Fruit fly (Drosophila melanogaster) whole organism: ENCODE results near the gene CG11619.

Experiments used
- CG8478 ChIP-seq: fragments of >200 bp; optimal IDR thresholded peaks from 2 replicates; lab custom pipeline; 2018; ENCODE audit warnings: inconsistent platforms
- Dll ChIP-seq: fragments of >200 bp; optimal IDR thresholded peaks from 2 replicates; lab custom pipeline; 2017
- EcR ChIP-seq, 2 experiments: fragments of >200 bp; optimal IDR thresholded peaks; 2 replicates each; lab custom pipeline; 2017; ENCODE audit warnings: missing biosample characterization in 2 of 2, missing genetic modification characterization in 2 of 2, missing genetic modification reagents in 2 of 2
- pan ChIP-seq: fragments of >200 bp; optimal IDR thresholded peaks from 2 replicates; lab custom pipeline; 2017
- psq ChIP-seq: fragments of >200 bp; optimal IDR thresholded peaks from 2 replicates; lab custom pipeline; 2017
- usp ChIP-seq: fragments of >200 bp; optimal IDR thresholded peaks from 2 replicates; lab custom pipeline; 2017; ENCODE audit warnings: missing biosample characterization, missing genetic modification characterization, mixed read lengths

CG11619 gene

DNA sequence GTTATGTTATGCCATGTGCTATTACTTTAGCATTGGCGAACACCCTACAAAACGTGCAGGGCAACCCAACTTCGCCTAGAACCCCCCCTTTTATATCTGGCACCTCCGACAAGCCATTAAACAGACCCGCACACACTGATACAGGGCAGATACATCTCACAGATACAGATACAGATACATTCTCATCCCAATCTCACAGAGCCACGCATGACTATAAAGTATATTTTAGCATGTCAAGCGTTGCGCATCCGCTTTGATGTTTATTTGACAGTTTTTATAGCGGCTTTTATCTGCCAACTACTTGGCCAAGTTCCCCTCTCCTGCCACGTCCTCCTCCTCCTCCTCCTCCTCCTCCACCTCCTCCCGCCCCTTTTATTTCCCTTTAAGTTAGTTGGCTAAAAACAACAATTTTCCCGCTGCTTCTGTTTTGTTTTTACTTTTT, 31.2 kb upstream of the CG11619 start:
- TF ChIP-seq psq (lab: Kevin White, UChicago) (no peak), pan (lab: Kevin White, UChicago) (no peak), Dll (lab: Kevin White, UChicago) (no peak), EcR (GFP tag; optimal IDR thresholded peaks at IDR 0.05; lab: Kevin White, UChicago) (no peak), CG8478 (lab: Kevin White, UChicago) (no peak), usp (GFP tag; lab: Kevin White, UChicago) (no peak)

DNA sequence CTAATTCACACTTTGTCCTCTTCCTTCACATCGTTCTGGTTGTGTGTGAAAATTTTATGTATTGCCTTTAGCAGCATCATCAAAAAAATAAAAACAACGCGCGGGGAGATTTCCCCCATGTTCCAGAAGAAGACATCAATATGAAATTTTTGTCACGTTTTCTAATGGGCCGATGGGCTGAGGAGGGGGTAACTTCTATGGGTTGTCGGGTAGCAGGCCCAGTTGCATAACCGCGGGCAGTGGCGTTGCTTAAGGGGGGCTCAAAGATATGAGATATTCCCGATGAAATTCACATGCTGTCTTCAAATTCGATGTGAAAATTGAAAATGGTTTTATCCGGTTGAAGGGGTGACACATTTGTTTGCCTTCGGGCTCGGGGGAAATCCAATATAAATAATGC, 30.3 kb upstream of the CG11619 start:
- TF ChIP-seq pan (lab: Kevin White, UChicago) (no peak), CG8478 (lab: Kevin White, UChicago) (no peak), psq (lab: Kevin White, UChicago) (no peak), EcR (GFP tag; optimal IDR thresholded peaks at IDR 0.05; lab: Kevin White, UChicago) (no peak), usp (GFP tag; lab: Kevin White, UChicago) (no peak), Dll (lab: Kevin White, UChicago) (no peak)

DNA sequence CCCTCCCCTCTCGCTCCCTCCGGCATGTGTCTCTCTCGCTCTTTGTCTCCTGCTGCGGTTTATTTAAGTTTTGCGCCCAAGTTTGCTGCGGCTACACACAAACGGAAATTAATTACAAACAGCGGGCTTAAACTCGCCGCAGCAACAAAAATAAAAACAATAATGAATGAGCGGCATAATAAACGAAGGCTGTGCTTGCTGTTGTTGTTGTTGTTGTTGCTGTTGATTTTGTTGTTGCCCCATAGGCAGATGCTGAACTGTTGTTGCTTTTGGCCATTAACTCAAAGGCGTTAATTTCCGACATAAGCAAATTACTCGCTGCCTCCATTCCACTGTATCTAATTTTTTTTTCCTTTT, 28.7 kb upstream of the CG11619 start:
- TF ChIP-seq Dll (lab: Kevin White, UChicago): no peak
- no peak for TF ChIP-seq EcR (GFP tag; optimal IDR thresholded peaks at IDR 0.05; lab: Kevin White, UChicago)
- TF ChIP-seq pan (lab: Kevin White, UChicago): no peak
- no peak for TF ChIP-seq usp (GFP tag; lab: Kevin White, UChicago)

DNA sequence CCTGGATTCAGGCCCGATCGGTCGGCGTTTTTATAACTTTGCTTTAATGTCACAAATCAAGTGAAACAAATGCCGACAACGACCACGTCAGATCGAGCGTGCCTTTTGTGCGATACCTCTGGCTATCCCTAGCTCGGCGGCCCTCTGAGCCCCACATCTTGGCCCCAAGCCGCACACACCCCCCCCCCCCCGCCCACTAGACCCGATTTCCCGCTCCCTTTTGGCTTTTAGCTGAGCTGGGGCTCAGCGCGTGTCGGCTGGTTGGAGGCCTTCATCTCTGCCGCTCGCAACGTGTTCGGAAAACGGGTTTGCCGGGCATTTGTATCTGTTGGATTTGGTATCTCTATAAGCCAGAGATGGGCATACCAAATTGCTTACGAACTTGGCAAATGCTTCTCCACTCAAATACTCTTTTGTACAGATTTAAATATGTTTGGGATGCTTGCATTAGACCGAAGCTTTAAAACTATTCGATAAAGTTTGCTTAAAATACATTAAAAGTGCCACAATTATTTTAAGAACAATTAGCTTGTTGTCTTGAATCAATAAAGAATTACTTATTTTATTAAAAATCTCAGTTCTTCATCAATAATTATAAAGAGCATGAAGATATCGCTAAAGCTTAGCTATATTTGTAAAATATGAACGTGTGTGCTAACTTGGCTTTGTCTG, 28.1 kb upstream of the CG11619 start:
- TF ChIP-seq Dll (lab: Kevin White, UChicago) (peak; percentile 26), CG8478 (lab: Kevin White, UChicago) (no peak), EcR (GFP tag; optimal IDR thresholded peaks at IDR 0.05; lab: Kevin White, UChicago) (no peak)

DNA sequence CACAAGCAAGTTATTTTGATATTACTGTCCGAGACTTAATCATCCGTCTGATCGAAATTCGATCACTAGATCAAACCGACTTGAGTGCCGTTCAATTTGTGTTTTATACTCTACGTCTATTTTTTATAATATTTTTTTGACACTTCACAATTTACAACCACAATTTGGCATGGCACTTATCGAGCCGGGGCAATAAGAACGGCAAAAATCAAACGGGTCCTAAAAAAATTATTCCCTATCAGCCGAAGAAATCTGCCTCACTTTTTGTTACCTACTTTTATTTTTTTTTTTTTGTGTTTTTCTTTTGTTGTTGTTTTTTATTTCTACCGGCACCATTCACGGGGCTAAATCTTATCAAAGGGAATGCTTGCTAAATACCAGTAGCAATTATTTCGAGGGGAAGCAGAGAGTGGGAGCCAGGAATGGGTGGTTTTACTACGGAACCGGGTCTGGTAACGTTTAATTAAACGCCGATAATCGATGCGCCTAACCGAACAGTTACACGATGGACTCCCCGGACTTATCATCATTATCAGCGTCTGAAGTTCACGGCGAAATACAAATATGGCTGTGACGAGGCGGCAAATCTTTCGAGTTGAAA, 27.4 kb upstream of the CG11619 start:
- TF ChIP-seq psq (lab: Kevin White, UChicago) (no peak), Dll (lab: Kevin White, UChicago) (no peak), CG8478 (lab: Kevin White, UChicago) (no peak), EcR (GFP tag; optimal IDR thresholded peaks at IDR 0.05; lab: Kevin White, UChicago) (no peak), pan (lab: Kevin White, UChicago) (no peak), usp (GFP tag; lab: Kevin White, UChicago) (no peak)

DNA sequence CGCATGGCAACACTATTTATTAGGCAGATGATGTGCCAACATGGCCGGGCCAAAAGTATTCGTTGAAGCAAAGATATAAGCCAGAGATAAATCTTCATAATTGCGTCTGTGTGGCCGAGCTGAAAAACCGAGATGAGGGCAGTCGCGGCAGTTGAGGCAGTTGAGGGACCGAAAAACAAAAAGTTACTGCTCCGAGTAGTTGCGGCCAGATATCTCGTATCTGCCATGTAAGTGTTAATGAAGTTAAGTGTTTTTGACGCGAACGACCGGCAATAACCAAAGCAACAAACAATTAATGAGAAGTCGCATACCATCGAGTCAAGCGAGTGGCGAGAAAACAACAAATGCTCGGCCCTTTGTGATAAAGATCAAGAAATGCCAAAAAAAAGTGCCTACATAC, 26.7 kb upstream of the CG11619 start:
- no peak for TF ChIP-seq usp (GFP tag; lab: Kevin White, UChicago)
- no peak for TF ChIP-seq CG8478 (lab: Kevin White, UChicago)
- no peak for TF ChIP-seq EcR (GFP tag; optimal IDR thresholded peaks at IDR 0.05; lab: Kevin White, UChicago)
- no peak for TF ChIP-seq pan (lab: Kevin White, UChicago)
- TF ChIP-seq Dll (lab: Kevin White, UChicago): no peak
- TF ChIP-seq psq (lab: Kevin White, UChicago): no peak

DNA sequence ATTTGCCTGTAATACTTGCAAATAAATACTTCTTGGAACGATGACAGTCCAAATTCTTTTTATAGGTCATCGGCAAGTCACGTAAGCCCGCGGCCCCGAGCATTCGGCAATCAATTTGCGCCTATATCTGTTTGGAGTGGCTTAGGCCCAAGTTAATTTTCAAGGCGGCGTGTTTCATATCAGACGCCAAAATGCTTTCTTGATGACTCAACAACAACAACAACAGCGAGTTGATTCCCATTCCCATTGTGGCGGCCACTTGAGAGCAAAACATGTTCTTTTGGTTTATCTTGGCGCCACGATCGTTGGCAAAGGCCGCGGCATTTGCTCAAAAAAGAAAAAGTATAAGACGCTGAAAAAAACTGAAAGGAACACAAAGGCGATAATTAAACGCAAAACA, 26.0 kb upstream of the CG11619 start:
- TF ChIP-seq CG8478 (lab: Kevin White, UChicago) (no peak), pan (lab: Kevin White, UChicago) (no peak), EcR (GFP tag; optimal IDR thresholded peaks at IDR 0.05; lab: Kevin White, UChicago) (no peak), usp (GFP tag; lab: Kevin White, UChicago) (no peak), Dll (lab: Kevin White, UChicago) (no peak), psq (lab: Kevin White, UChicago) (no peak)

DNA sequence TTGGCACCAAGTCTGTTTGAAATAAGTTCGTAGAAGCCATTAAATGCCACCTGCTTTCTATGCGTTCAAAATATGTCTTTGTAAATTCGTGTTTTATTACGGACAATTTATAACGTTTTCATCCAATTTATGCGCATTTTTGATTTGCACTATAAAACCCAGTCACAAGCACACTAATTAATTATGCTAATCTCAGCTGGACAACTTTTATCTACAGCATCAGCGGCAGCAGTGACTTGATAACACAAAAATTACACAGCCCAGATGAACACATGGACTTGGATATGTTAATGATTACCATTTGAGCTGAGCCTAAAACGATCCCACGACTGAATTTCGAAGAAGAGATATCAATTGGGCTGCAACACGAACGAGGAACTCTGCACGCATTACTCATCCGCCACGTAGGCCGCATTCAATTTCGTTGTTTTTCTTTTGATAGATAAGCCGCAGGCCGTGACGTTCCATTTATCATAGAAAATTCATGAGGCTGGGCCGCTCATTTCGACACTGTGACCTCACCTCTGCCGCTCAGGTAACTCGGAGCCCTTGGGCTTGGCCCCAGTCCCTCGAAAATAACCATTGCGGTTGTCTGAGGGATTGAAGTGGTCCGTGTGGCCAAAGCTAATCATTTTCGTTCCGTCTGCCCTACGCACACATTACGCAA, 25.1 kb upstream of the CG11619 start:
- TF ChIP-seq Dll (lab: Kevin White, UChicago) (no peak), EcR (GFP tag; optimal IDR thresholded peaks at IDR 0.05; lab: Kevin White, UChicago) (no peak), psq (lab: Kevin White, UChicago) (no peak), pan (lab: Kevin White, UChicago) (no peak), usp (GFP tag; lab: Kevin White, UChicago) (no peak), CG8478 (lab: Kevin White, UChicago) (no peak)

DNA sequence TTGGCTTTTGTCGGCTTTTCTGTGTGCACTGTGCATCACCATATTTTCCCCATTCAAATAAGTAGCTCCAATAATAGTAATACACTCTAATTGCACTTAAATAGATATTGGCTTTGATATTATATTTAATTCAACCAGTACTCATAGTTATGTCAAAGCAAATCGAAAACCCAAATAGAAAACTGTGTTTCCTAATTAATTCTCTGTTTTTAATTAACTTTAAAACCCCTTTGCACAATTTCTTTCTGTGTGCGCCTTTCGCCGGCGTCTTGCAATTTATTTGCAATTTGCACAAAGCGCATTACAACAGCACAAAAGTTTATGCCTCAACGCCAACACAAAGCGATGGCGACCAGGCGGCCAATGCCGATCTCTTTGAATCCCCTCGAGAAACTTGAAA, 23.1 kb upstream of the CG11619 start:
- no peak for TF ChIP-seq pan (lab: Kevin White, UChicago)
- TF ChIP-seq EcR (GFP tag; optimal IDR thresholded peaks at IDR 0.05; lab: Kevin White, UChicago): no peak
- no peak for TF ChIP-seq psq (lab: Kevin White, UChicago)
- no peak for TF ChIP-seq CG8478 (lab: Kevin White, UChicago)
- no peak for TF ChIP-seq usp (GFP tag; lab: Kevin White, UChicago)
- no peak for TF ChIP-seq Dll (lab: Kevin White, UChicago)

DNA sequence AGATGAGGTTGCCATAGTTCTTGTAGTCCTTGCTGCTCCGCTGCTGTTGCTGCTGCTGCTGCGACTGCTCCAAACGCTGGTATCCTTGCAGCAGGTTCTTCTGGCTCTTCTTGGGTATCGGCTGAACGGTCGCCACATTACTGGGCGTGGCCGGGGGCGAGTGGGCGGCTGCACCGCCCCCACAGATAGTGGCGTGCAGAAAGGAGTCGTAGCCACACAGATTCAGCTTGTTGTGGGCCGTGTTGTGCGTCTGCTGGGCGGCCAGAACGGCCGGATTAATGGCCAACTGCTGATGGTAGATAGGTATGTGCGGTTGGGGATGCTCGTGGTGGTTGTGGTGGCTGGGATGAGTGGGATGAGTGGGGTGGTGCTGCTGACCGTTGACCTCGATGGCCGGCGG, 17.3 kb upstream of the CG11619 start:
- TF ChIP-seq Dll (lab: Kevin White, UChicago) (no peak), CG8478 (lab: Kevin White, UChicago) (no peak), pan (lab: Kevin White, UChicago) (no peak), EcR (GFP tag; optimal IDR thresholded peaks at IDR 0.05; lab: Kevin White, UChicago) (no peak), usp (GFP tag; lab: Kevin White, UChicago) (no peak), psq (lab: Kevin White, UChicago) (no peak)

DNA sequence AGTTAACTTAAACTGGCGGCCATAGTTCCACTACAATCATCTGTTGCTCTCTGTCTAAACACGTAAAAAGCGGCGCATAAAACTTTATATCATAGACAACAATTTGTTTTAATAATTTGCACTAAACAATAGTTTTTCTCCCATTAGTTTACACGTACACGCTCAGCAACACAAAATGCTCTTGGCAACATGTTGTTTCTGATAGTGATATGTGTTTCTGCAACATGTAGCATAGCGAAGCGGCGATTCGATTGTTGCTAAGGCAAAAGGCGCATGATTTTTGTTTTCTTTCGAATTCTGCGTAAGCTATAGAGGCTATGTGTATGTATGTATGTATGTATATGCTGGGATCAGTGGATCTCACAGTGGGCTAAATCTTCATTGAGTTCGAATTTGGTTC, 16.0 kb upstream of the CG11619 start:
- TF ChIP-seq usp (GFP tag; lab: Kevin White, UChicago) (no peak), Dll (lab: Kevin White, UChicago) (no peak), EcR (GFP tag; optimal IDR thresholded peaks at IDR 0.05; lab: Kevin White, UChicago) (no peak), pan (lab: Kevin White, UChicago) (no peak), psq (lab: Kevin White, UChicago) (no peak), CG8478 (lab: Kevin White, UChicago) (no peak)
